Worm (Caenorhabditis elegans): ENCODE measurements around the gene Y54G9A.7.

ce11 chrII:13717393-13718367 lies 7.9 kb downstream of the Y54G9A.7 start:
- TF ChIP-seq hnd-1 (tag; optimal IDR thresholded peaks at IDR 0.05) (no peak), ama-1 (optimal IDR thresholded peaks at IDR 0.05) (no peak), tbx-37 (GFP tag; conservative IDR thresholded peaks at IDR 0.05) (no peak), hmg-4 (GFP tag; optimal IDR thresholded peaks at IDR 0.05) (no peak), scrt-1 (GFP tag; IDR thresholded peaks at IDR 0.05) (no peak), ets-7 (tag; optimal IDR thresholded peaks at IDR 0.05) (no peak), F13C5.2 (tag; optimal IDR thresholded peaks at IDR 0.05) (no peak), ceh-13 (GFP tag; optimal IDR thresholded peaks at IDR 0.05) (no peak), tra-4 (tag; optimal IDR thresholded peaks at IDR 0.05) (no peak), B0310.2 (tag; optimal IDR thresholded peaks at IDR 0.05) (no peak), flt-1 (GFP tag; IDR thresholded peaks at IDR 0.05) (no peak), ceh-36 (tag; optimal IDR thresholded peaks at IDR 0.05) (no peak), aly-1 (tag; optimal IDR thresholded peaks at IDR 0.05) (no peak), sea-1 (GFP tag; conservative IDR thresholded peaks at IDR 0.05) (no peak)

Data from whole organism, early embryonic.